Worm (Caenorhabditis elegans): ENCODE data around the gene nspd-2.

- TF ChIP-seq him-1 (tag; optimal IDR thresholded peaks at IDR 0.05) (no peak), dao-5 (tag; optimal IDR thresholded peaks at IDR 0.05) (no peak)
Measured at ce11 chrIV:9864778-9865177, 20.9 kb downstream of the nspd-2 start, which contains the start of the genes K07F5.15 and K07F5.22.

All from whole organism, L4/young adult.